Worm (Caenorhabditis elegans): ENCODE measurements around the gene T28D6.7.

T28D6.7 gene

ce11 chrIII:11371236-11371635 lies 25.0 kb upstream of the T28D6.7 start (continued):
- peak; percentile 80 for TF ChIP-seq ceh-14 (tag; optimal IDR thresholded peaks at IDR 0.05)
- TF ChIP-seq nhr-11 (tag; optimal IDR thresholded peaks at IDR 0.05), result no peak
- peak; percentile 88 for TF ChIP-seq C38D4.7 (GFP tag; optimal IDR thresholded peaks at IDR 0.05)
- TF ChIP-seq ceh-34 (tag; optimal IDR thresholded peaks at IDR 0.05), result peak; percentile 81
- TF ChIP-seq lim-6 (tag; optimal IDR thresholded peaks at IDR 0.05), result peak; percentile 56
- peak; percentile 50 for TF ChIP-seq pag-3 (tag; optimal IDR thresholded peaks at IDR 0.05; ENCODE audit: borderline replicate concordance)
- peak; percentile 84 for TF ChIP-seq hlh-13 (GFP tag; optimal IDR thresholded peaks at IDR 0.05)
- peak; percentile 89 for TF ChIP-seq madf-2 (tag; optimal IDR thresholded peaks at IDR 0.05)
- TF ChIP-seq ceh-48 (tag; optimal IDR thresholded peaks at IDR 0.05), result peak; percentile 75
- TF ChIP-seq npax-4 (tag; optimal IDR thresholded peaks at IDR 0.05), result peak; percentile 72
- peak; percentile 83 for TF ChIP-seq fkh-10 (GFP tag; optimal IDR thresholded peaks at IDR 0.05)
- peak; percentile 35 for TF ChIP-seq ets-4 (tag; optimal IDR thresholded peaks at IDR 0.05)
- peak; percentile 69 for TF ChIP-seq rnt-1 (tag; optimal IDR thresholded peaks at IDR 0.05)
- TF ChIP-seq ceh-24 (tag; optimal IDR thresholded peaks at IDR 0.05), result peak; percentile 61
- TF ChIP-seq elt-2 (tag; optimal IDR thresholded peaks at IDR 0.05), result peak; percentile 90
- peak; percentile 71 for TF ChIP-seq ceh-2 (tag; optimal IDR thresholded peaks at IDR 0.05)
- peak; percentile 74 for TF ChIP-seq dmd-4 (tag; optimal IDR thresholded peaks at IDR 0.05; ENCODE audit: borderline replicate concordance)
- TF ChIP-seq unc-55 (GFP tag; optimal IDR thresholded peaks at IDR 0.05), result no peak
- TF ChIP-seq pros-1 (tag; optimal IDR thresholded peaks at IDR 0.05), result no peak
- TF ChIP-seq pqm-1 (tag; optimal IDR thresholded peaks at IDR 0.05), result peak; percentile 27
- peak; percentile 83 for TF ChIP-seq sdc-2 (tag; optimal IDR thresholded peaks at IDR 0.05)
- peak; percentile 43 for TF ChIP-seq hlh-8 (tag; optimal IDR thresholded peaks at IDR 0.05)
- peak; percentile 62 for TF ChIP-seq unc-42 (tag; optimal IDR thresholded peaks at IDR 0.05)
- peak; percentile 88 for TF ChIP-seq fkh-6 (tag; optimal IDR thresholded peaks at IDR 0.05)
- TF ChIP-seq unc-3 (GFP tag; conservative IDR thresholded peaks at IDR 0.05), result peak; percentile 79
- peak; percentile 68 for TF ChIP-seq unc-3 (tag; optimal IDR thresholded peaks at IDR 0.05)
- peak; percentile 64 for TF ChIP-seq ceh-9 (tag; optimal IDR thresholded peaks at IDR 0.05)
- TF ChIP-seq T23F11.4 (GFP tag; optimal IDR thresholded peaks at IDR 0.05), result peak; percentile 64
- peak; percentile 91 for TF ChIP-seq Y22D7AL.16 (tag; optimal IDR thresholded peaks at IDR 0.05)
- peak; percentile 76 for TF ChIP-seq sox-2 (GFP tag; IDR thresholded peaks at IDR 0.05)
- peak; percentile 82 for TF ChIP-seq lin-11 (tag; optimal IDR thresholded peaks at IDR 0.05)
- TF ChIP-seq ceh-31 (tag; optimal IDR thresholded peaks at IDR 0.05), result peak; percentile 67
- TF ChIP-seq dve-1 (tag; optimal IDR thresholded peaks at IDR 0.05), result peak; percentile 89
- peak; percentile 16 for TF ChIP-seq mec-3 (tag; optimal IDR thresholded peaks at IDR 0.05; ENCODE audit: borderline replicate concordance)
- peak; percentile 95 for TF ChIP-seq hlh-6 (tag; optimal IDR thresholded peaks at IDR 0.05)
- TF ChIP-seq odd-2 (tag; optimal IDR thresholded peaks at IDR 0.05), result peak; percentile 41
- TF ChIP-seq che-1 (tag; optimal IDR thresholded peaks at IDR 0.05), result peak; percentile 89
- TF ChIP-seq hlh-30 (tag; optimal IDR thresholded peaks at IDR 0.05; ENCODE audit: insufficient read depth), result peak; percentile 53

ce11 chrIII:11366467-11366866 lies 20.2 kb upstream of the T28D6.7 start, which contains the start of gene T28D6.3:
Gene T28D6.3, plus strand, starts transcription at chrIII:11366767.
- TF ChIP-seq ceh-31 (tag; optimal IDR thresholded peaks at IDR 0.05) (no peak), nhr-11 (tag; optimal IDR thresholded peaks at IDR 0.05) (no peak), ets-4 (tag; optimal IDR thresholded peaks at IDR 0.05) (no peak), ceh-48 (tag; optimal IDR thresholded peaks at IDR 0.05) (no peak), lin-11 (tag; optimal IDR thresholded peaks at IDR 0.05) (no peak)

DNA sequence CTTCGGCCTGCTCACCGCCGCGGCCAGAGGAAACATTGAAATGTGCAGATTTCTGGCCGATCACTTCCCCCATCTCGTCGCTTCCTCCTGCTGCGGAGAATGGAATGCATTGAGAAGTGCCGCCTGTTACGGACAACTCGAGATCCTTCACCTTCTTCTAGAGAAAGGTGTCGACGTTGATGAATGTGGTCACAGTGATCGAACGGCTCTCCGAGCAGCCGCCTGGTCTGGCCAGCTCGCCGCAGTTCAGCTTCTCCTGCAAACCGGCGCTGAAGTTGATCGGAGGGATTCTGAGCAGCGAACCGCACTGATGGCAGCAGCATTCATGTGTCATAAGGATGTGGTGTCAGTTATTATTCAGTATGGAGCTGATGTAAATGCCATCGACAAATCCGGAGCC lies 16.6 kb upstream of the T28D6.7 start:
- no peak for TF ChIP-seq tbx-2 (tag; optimal IDR thresholded peaks at IDR 0.05)
- TF ChIP-seq ceh-14 (tag; optimal IDR thresholded peaks at IDR 0.05), result no peak
- no peak for TF ChIP-seq K09A11.1 (tag; optimal IDR thresholded peaks at IDR 0.05; ENCODE audit: insufficient read depth)
- no peak for TF ChIP-seq ceh-24 (tag; optimal IDR thresholded peaks at IDR 0.05)
- TF ChIP-seq pqm-1 (tag; optimal IDR thresholded peaks at IDR 0.05), result no peak
- TF ChIP-seq K02D7.2 (tag; optimal IDR thresholded peaks at IDR 0.05), result no peak

Measured in whole organism, late embryonic.